Worm (Caenorhabditis elegans) whole organism, early embryonic: ENCODE measurements around the gene tag-124.

Experiments
- ama-1 ChIP-seq: fragments of 150-350 bp; optimal IDR thresholded peaks from 2 replicates; lab custom pipeline; 2014
- ceh-36 ChIP-seq: sonication (generic microtip); optimal IDR thresholded peaks from 2 replicates; lab custom pipeline; 2016; ENCODE audit warnings: missing genetic modification characterization, inconsistent platforms, missing compliant biosample characterization
- ets-7 ChIP-seq: sonication (generic microtip); optimal IDR thresholded peaks from 2 replicates; lab custom pipeline; 2016; ENCODE audit warnings: missing genotype, missing genetic modification characterization, missing compliant biosample characterization
- hmbx-1 ChIP-seq: sonication (generic microtip); optimal IDR thresholded peaks from 2 replicates; lab custom pipeline; 2016; ENCODE audit warnings: mild to moderate bottlenecking, missing genetic modification characterization, missing compliant biosample characterization
- hmg-4 ChIP-seq: fragments of 200-800 bp; sonication (Bioruptor generic); optimal IDR thresholded peaks from 2 replicates; lab custom pipeline; 2018; ENCODE audit warnings: mild to moderate bottlenecking, missing genetic modification characterization, missing compliant biosample characterization
- scrt-1 ChIP-seq: fragments of 200-800 bp; sonication (Bioruptor generic); IDR thresholded peaks from 2 replicates; pipeline ENCODE4 v1.3.6; 2022; ENCODE audit warnings: missing genetic modification characterization, missing compliant biosample characterization
- sea-1 ChIP-seq: fragments of 200-800 bp; sonication (Bioruptor generic); conservative IDR thresholded peaks from 2 replicates; pipeline ENCODE4 v1.3.6; 2022; ENCODE audit warnings: missing genetic modification characterization, missing compliant biosample characterization

- TF ChIP-seq hmg-4 (GFP tag; lab: Kevin White, UChicago) (no peak), ets-7 (tag; lab: Kevin White, UChicago) (no peak), scrt-1 (GFP tag; lab: Robert Waterston, UW) (no peak), sea-1 (GFP tag; lab: Robert Waterston, UW) (no peak), ceh-36 (tag; lab: Kevin White, UChicago) (no peak), hmbx-1 (tag; lab: Kevin White, UChicago) (no peak), ama-1 (no peak)
Measured at ce11 chrII:9573412-9573811, 17.7 kb upstream of the tag-124 start.
